Fruit fly (Drosophila melanogaster) whole organism, embryonic: ENCODE data around the gene Sur.

Experiments used
- B-H1 ChIP-seq: fragments of 200-800 bp; sonication (Bioruptor generic); IDR thresholded peaks from 3 replicates; pipeline ENCODE4 v1.3.6; 2022; ENCODE audit warnings: missing biosample characterization, missing genetic modification characterization
- C15 ChIP-seq: fragments of 200-800 bp; sonication (Bioruptor generic); IDR thresholded peaks from 3 replicates; pipeline ENCODE4 v1.3.6; 2022; ENCODE audit warnings: missing biosample characterization, missing genetic modification characterization
- CG10267 ChIP-seq: fragments of 200-800 bp; sonication (Bioruptor generic); optimal IDR thresholded peaks from 2 replicates; lab custom pipeline; 2018; ENCODE audit warnings: missing biosample characterization, mild to moderate bottlenecking, missing genetic modification characterization, moderate library complexity
- CG10654 ChIP-seq: fragments of 200-800 bp; sonication (Bioruptor generic); optimal IDR thresholded peaks from 2 replicates; lab custom pipeline; 2016; ENCODE audit warnings: missing biosample characterization, missing genetic modification characterization
- CG10959 ChIP-seq: fragments of 200-800 bp; sonication (Bioruptor generic); IDR thresholded peaks from 2 replicates; pipeline ENCODE4 v1.3.6; 2022; ENCODE audit warnings: missing biosample characterization, missing genetic modification characterization
- CG12299 ChIP-seq: fragments of 200-800 bp; sonication (Bioruptor generic); optimal IDR thresholded peaks from 2 replicates; lab custom pipeline; 2018; ENCODE audit warnings: missing biosample characterization, mild to moderate bottlenecking, missing genetic modification characterization
- CG1233 ChIP-seq: fragments of 200-800 bp; sonication (Bioruptor generic); optimal IDR thresholded peaks from 4 replicates; lab custom pipeline; 2018; ENCODE audit warnings: missing biosample characterization, mild to moderate bottlenecking, missing genetic modification characterization
- CG13424 ChIP-seq: fragments of 200-800 bp; sonication (Bioruptor generic); optimal IDR thresholded peaks from 2 replicates; lab custom pipeline; 2019; ENCODE audit warnings: missing biosample characterization, mild to moderate bottlenecking, missing genetic modification characterization, moderate library complexity
- CG16813 ChIP-seq: fragments of 200-800 bp; sonication (Bioruptor generic); IDR thresholded peaks from 3 replicates; pipeline ENCODE4 v1.3.6; 2022; ENCODE audit warnings: missing biosample characterization, missing genetic modification characterization; ENCODE audit not compliant: partially characterized antibody
- CG18619 ChIP-seq: fragments of 200-800 bp; sonication (Bioruptor generic); optimal IDR thresholded peaks from 3 replicates; lab custom pipeline; 2017; ENCODE audit warnings: missing biosample characterization, mild to moderate bottlenecking, missing genetic modification characterization
- CG3065 ChIP-seq: fragments of 200-800 bp; sonication (Bioruptor generic); optimal IDR thresholded peaks from 2 replicates; lab custom pipeline; 2016; ENCODE audit warnings: missing biosample characterization, missing genetic modification characterization
- CG32532 ChIP-seq: fragments of 200-800 bp; sonication (Bioruptor generic); IDR thresholded peaks from 2 replicates; pipeline ENCODE4 v1.3.6; 2022; ENCODE audit warnings: missing biosample characterization, missing genetic modification characterization
- CG3847 ChIP-seq: fragments of 200-800 bp; sonication (Bioruptor generic); IDR thresholded peaks from 2 replicates; pipeline ENCODE4 v1.3.6; 2022; ENCODE audit warnings: missing biosample characterization, missing genetic modification characterization
- CG42726 ChIP-seq: fragments of 200-800 bp; sonication (Bioruptor generic); IDR thresholded peaks from 2 replicates; pipeline ENCODE4 v1.3.6; 2022; ENCODE audit warnings: missing biosample characterization, missing genetic modification characterization; ENCODE audit not compliant: partially characterized antibody
- CG4282 ChIP-seq: fragments of 200-800 bp; sonication (Bioruptor generic); optimal IDR thresholded peaks from 2 replicates; lab custom pipeline; 2016; ENCODE audit warnings: missing biosample characterization, missing genetic modification characterization
- CG4360 ChIP-seq: fragments of 200-800 bp; sonication (Bioruptor generic); IDR thresholded peaks from 2 replicates; pipeline ENCODE4 v1.3.6; 2022; ENCODE audit warnings: missing biosample characterization, missing genetic modification characterization
- CG4404 ChIP-seq: fragments of 200-800 bp; sonication (Bioruptor generic); IDR thresholded peaks from 2 replicates; pipeline ENCODE4 v1.3.6; 2022; ENCODE audit warnings: missing biosample characterization, missing genetic modification characterization
- CG4424 ChIP-seq: fragments of 200-800 bp; sonication (Bioruptor generic); optimal IDR thresholded peaks from 3 replicates; lab custom pipeline; 2016; ENCODE audit warnings: missing biosample characterization, missing genetic modification characterization
- CG7839 ChIP-seq: fragments of 200-800 bp; sonication (Bioruptor generic); optimal IDR thresholded peaks from 3 replicates; lab custom pipeline; 2018; ENCODE audit warnings: missing biosample characterization, mild to moderate bottlenecking, missing genetic modification characterization, moderate library complexity
- CHES-1-like ChIP-seq: fragments of 200-800 bp; sonication (Bioruptor generic); optimal IDR thresholded peaks from 2 replicates; lab custom pipeline; 2016; ENCODE audit warnings: missing biosample characterization, missing genetic modification characterization
- D19B ChIP-seq: fragments of 200-800 bp; sonication (Bioruptor generic); optimal IDR thresholded peaks from 2 replicates; lab custom pipeline; 2017; ENCODE audit warnings: missing biosample characterization, mild to moderate bottlenecking, missing genetic modification characterization
- Deaf1 ChIP-seq: fragments of 200-800 bp; optimal IDR thresholded peaks from 3 replicates; lab custom pipeline; 2019; ENCODE audit warnings: missing biosample characterization, mild to moderate bottlenecking, missing genetic modification characterization, moderate library complexity
- Dip2 ChIP-seq: fragments of 200-800 bp; sonication (Bioruptor generic); IDR thresholded peaks from 2 replicates; pipeline ENCODE4 v1.3.6; 2022; ENCODE audit warnings: missing biosample characterization, missing genetic modification characterization
- Dll ChIP-seq: fragments of 200-800 bp; sonication (Bioruptor generic); IDR thresholded peaks from 4 replicates; pipeline ENCODE4 v1.3.6; 2022; ENCODE audit warnings: missing biosample characterization, missing genetic modification characterization; ENCODE audit not compliant: partially characterized antibody
- Ets65A ChIP-seq: fragments of 200-800 bp; sonication (Bioruptor generic); peaks from one replicate; lab custom pipeline; 2016; ENCODE audit warnings: missing biosample characterization, missing genetic modification characterization
- HHEX ChIP-seq: fragments of 200-800 bp; sonication (Bioruptor generic); optimal IDR thresholded peaks from 3 replicates; lab custom pipeline; 2017; ENCODE audit warnings: missing biosample characterization, mild to moderate bottlenecking, missing genetic modification characterization, missing genetic modification reagents
- NfI ChIP-seq: fragments of 200-800 bp; sonication (Bioruptor generic); optimal IDR thresholded peaks from 3 replicates; lab custom pipeline; 2018; ENCODE audit warnings: missing biosample characterization, mild to moderate bottlenecking, missing genetic modification characterization, moderate library complexity
- PHDP ChIP-seq: fragments of 200-800 bp; sonication (Bioruptor generic); optimal IDR thresholded peaks from 3 replicates; lab custom pipeline; 2018; ENCODE audit warnings: missing biosample characterization, mild to moderate bottlenecking, missing genetic modification characterization, moderate library complexity
- Scr ChIP-seq: fragments of 200-800 bp; sonication (Bioruptor generic); IDR thresholded peaks from 2 replicates; pipeline ENCODE4 v1.3.6; 2022; ENCODE audit warnings: missing biosample characterization, missing genetic modification characterization; ENCODE audit not compliant: partially characterized antibody
- Sin3A ChIP-seq: fragments of >200 bp; optimal IDR thresholded peaks from 2 replicates; lab custom pipeline; 2018
- Six4 ChIP-seq: fragments of 200-800 bp; sonication (Bioruptor generic); optimal IDR thresholded peaks from 2 replicates; lab custom pipeline; 2016; ENCODE audit warnings: missing biosample characterization, missing genetic modification characterization
- Sry-δ ChIP-seq: fragments of 200-800 bp; sonication (Bioruptor generic); optimal IDR thresholded peaks from 2 replicates; lab custom pipeline; 2016; ENCODE audit warnings: missing biosample characterization, missing genetic modification characterization
- ac ChIP-seq: fragments of 200-800 bp; sonication (Bioruptor generic); optimal IDR thresholded peaks from 3 replicates; lab custom pipeline; 2017; ENCODE audit warnings: missing biosample characterization, mild to moderate bottlenecking, missing genetic modification characterization
- ap ChIP-seq: fragments of 200-800 bp; sonication (Bioruptor generic); IDR thresholded peaks from 2 replicates; pipeline ENCODE4 v1.3.6; 2022; ENCODE audit warnings: missing biosample characterization, missing genetic modification characterization
- ato ChIP-seq: fragments of 200-800 bp; sonication (Bioruptor generic); IDR thresholded peaks from 2 replicates; pipeline ENCODE4 v1.3.6; 2022; ENCODE audit warnings: missing biosample characterization, missing genetic modification characterization; ENCODE audit not compliant: partially characterized antibody
- caup ChIP-seq: fragments of 200-800 bp; sonication (Bioruptor generic); optimal IDR thresholded peaks from 3 replicates; lab custom pipeline; 2017; ENCODE audit warnings: missing biosample characterization, mild to moderate bottlenecking, missing genetic modification characterization, moderate library complexity; ENCODE audit not compliant: severe bottlenecking
- croc ChIP-seq: fragments of 200-800 bp; sonication (Bioruptor generic); conservative IDR thresholded peaks from 3 replicates; pipeline ENCODE4 v1.3.6; 2022; ENCODE audit warnings: missing biosample characterization, missing genetic modification characterization
- esg ChIP-seq: fragments of 200-800 bp; sonication (Bioruptor generic); conservative IDR thresholded peaks from 2 replicates; pipeline ENCODE4 v1.3.6; 2022; ENCODE audit warnings: missing biosample characterization, missing genetic modification characterization
- ftz-f1 ChIP-seq: fragments of 200-800 bp; sonication (Bioruptor generic); optimal IDR thresholded peaks from 2 replicates; lab custom pipeline; 2016; ENCODE audit warnings: missing biosample characterization, missing genetic modification characterization
- gcm ChIP-seq: fragments of 200-800 bp; sonication (Bioruptor generic); optimal IDR thresholded peaks from 2 replicates; lab custom pipeline; 2019; ENCODE audit warnings: missing biosample characterization, mild to moderate bottlenecking, missing genetic modification characterization, moderate library complexity
- gsb-n ChIP-seq: fragments of 200-800 bp; sonication (Bioruptor generic); optimal IDR thresholded peaks from 3 replicates; lab custom pipeline; 2018; ENCODE audit warnings: missing biosample characterization, mild to moderate bottlenecking, missing genetic modification characterization
- inv ChIP-seq: fragments of 200-800 bp; sonication (Bioruptor generic); IDR thresholded peaks from 2 replicates; pipeline ENCODE4 v1.3.6; 2022; ENCODE audit warnings: missing biosample characterization, missing genetic modification characterization; ENCODE audit not compliant: partially characterized antibody
- maf-S ChIP-seq: fragments of 200-800 bp; sonication (Bioruptor generic); optimal IDR thresholded peaks from 2 replicates; lab custom pipeline; 2016; ENCODE audit warnings: missing biosample characterization, missing genetic modification characterization
- mld ChIP-seq: fragments of 200-800 bp; sonication (Bioruptor generic); IDR thresholded peaks from 3 replicates; pipeline ENCODE4 v1.3.6; 2022; ENCODE audit warnings: missing biosample characterization, missing genetic modification characterization; ENCODE audit not compliant: partially characterized antibody
- stwl ChIP-seq: fragments of 200-800 bp; sonication (Bioruptor generic); optimal IDR thresholded peaks from 3 replicates; lab custom pipeline; 2018; ENCODE audit warnings: missing biosample characterization, mild to moderate bottlenecking, missing genetic modification characterization, moderate library complexity
- tin ChIP-seq: fragments of 200-800 bp; sonication (Bioruptor generic); optimal IDR thresholded peaks from 3 replicates; lab custom pipeline; 2016; ENCODE audit warnings: missing biosample characterization, missing genetic modification characterization
- unc-4 ChIP-seq: fragments of 200-800 bp; sonication (Bioruptor generic); IDR thresholded peaks from 2 replicates; pipeline ENCODE4 v1.3.6; 2022; ENCODE audit warnings: missing biosample characterization, missing genetic modification characterization; ENCODE audit not compliant: partially characterized antibody
- unpg ChIP-seq: fragments of 200-800 bp; sonication (Bioruptor generic); optimal IDR thresholded peaks from 3 replicates; lab custom pipeline; 2018; ENCODE audit warnings: missing biosample characterization, mild to moderate bottlenecking, missing genetic modification characterization, moderate library complexity
- wdn ChIP-seq: fragments of 200-800 bp; sonication (Bioruptor generic); IDR thresholded peaks from 2 replicates; pipeline ENCODE4 v1.3.6; 2022; ENCODE audit warnings: missing biosample characterization, missing genetic modification characterization
- zen ChIP-seq: fragments of 200-800 bp; sonication (Bioruptor generic); optimal IDR thresholded peaks from 3 replicates; lab custom pipeline; 2018; ENCODE audit warnings: missing biosample characterization, mild to moderate bottlenecking, missing genetic modification characterization, moderate library complexity
- zfh2 ChIP-seq: fragments of 200-800 bp; sonication (Bioruptor generic); optimal IDR thresholded peaks from 2 replicates; lab custom pipeline; 2016; ENCODE audit warnings: missing biosample characterization, missing genetic modification characterization

Sur gene

dm6 chr2L:10246785-10247190 is 47.9 kb upstream of the Sur start, which contains the start of gene chico (continued):
- TF ChIP-seq Dip2 (no peak), Six4 (GFP tag; lab: Kevin White, UChicago) (no peak), HHEX (GFP tag; lab: Kevin White, UChicago) (no peak), CG4404 (GFP tag; lab: Robert Waterston, UW) (no peak), CHES-1-like (GFP tag; lab: Kevin White, UChicago) (peak; percentile 18), CG42726 (GFP tag; lab: Robert Waterston, UW) (peak; percentile 35; the same call in 1 of the 2 replicates), inv (GFP tag; lab: Robert Waterston, UW) (no peak), CG12299 (tag; lab: Kevin White, UChicago) (no peak), CG18619 (no peak), gcm (GFP tag; lab: Kevin White, UChicago) (no peak), tin (no peak), CG4282 (GFP tag; lab: Kevin White, UChicago) (no peak), croc (GFP tag; lab: Robert Waterston, UW) (no peak), esg (GFP tag; lab: Robert Waterston, UW) (no peak), Sry-δ (GFP tag; lab: Kevin White, UChicago) (peak; percentile 93), B-H1 (GFP tag; lab: Robert Waterston, UW) (no peak), maf-S (GFP tag; lab: Kevin White, UChicago) (no peak), CG13424 (no peak), Deaf1 (tag; lab: Kevin White, UChicago) (no peak), stwl (peak; percentile 97), CG10959 (GFP tag; lab: Robert Waterston, UW) (no peak), CG7839 (no peak), ap (no peak), Dll (GFP tag; lab: Robert Waterston, UW) (peak; percentile 58; the same call in 2 of the 4 replicates), PHDP (tag; lab: Kevin White, UChicago) (no peak), unc-4 (GFP tag; lab: Robert Waterston, UW) (peak; percentile 62), CG10654 (no peak), ftz-f1 (GFP tag; lab: Kevin White, UChicago) (no peak), Scr (GFP tag; lab: Robert Waterston, UW) (peak; percentile 63), CG1233 (GFP tag; lab: Kevin White, UChicago) (no peak), Sin3A (peak; percentile 17), caup (no peak), unpg (GFP tag; lab: Kevin White, UChicago) (no peak), D19B (GFP tag; lab: Kevin White, UChicago) (no peak), CG3065 (GFP tag; lab: Kevin White, UChicago) (no peak), NfI (GFP tag; lab: Kevin White, UChicago) (no peak), CG4424 (GFP tag; lab: Kevin White, UChicago) (peak; percentile 29), ato (GFP tag; lab: Robert Waterston, UW) (peak; percentile 55; the same call in 1 of the 2 replicates), zen (tag; lab: Kevin White, UChicago) (no peak), gsb-n (tag; lab: Kevin White, UChicago) (no peak), CG16813 (GFP tag; lab: Robert Waterston, UW) (peak; percentile 53), zfh2 (no peak), CG4360 (GFP tag; lab: Robert Waterston, UW) (no peak), ac (no peak), wdn (GFP tag; lab: Robert Waterston, UW) (no peak), CG32532 (GFP tag; lab: Robert Waterston, UW) (no peak), CG10267 (tag; lab: Kevin White, UChicago) (peak; percentile 52), CG3847 (no peak; the same call in 1 of the 2 replicates), mld (no peak), Ets65A (GFP tag; lab: Kevin White, UChicago) (no peak), C15 (no peak)
